Fruit fly (Drosophila melanogaster) whole organism, embryonic: ENCODE results near the gene CG13138.

ENCODE experiments used
- Asciz ChIP-seq: fragments of 200-800 bp; sonication (Bioruptor generic); optimal IDR thresholded peaks from 2 replicates; lab custom pipeline; 2017; ENCODE audit warnings: missing biosample characterization, mild to moderate bottlenecking, missing genetic modification characterization, missing genetic modification reagents
- CG10209 ChIP-seq: fragments of 200-800 bp; sonication (Bioruptor generic); optimal IDR thresholded peaks from 3 replicates; lab custom pipeline; 2017; ENCODE audit warnings: missing biosample characterization, mild to moderate bottlenecking, missing genetic modification characterization, missing genetic modification reagents
- CG10565 ChIP-seq: fragments of 200-800 bp; sonication (Bioruptor generic); optimal IDR thresholded peaks from 3 replicates; lab custom pipeline; 2016; ENCODE audit warnings: missing biosample characterization, mild to moderate bottlenecking, missing genetic modification characterization
- CG11398 ChIP-seq: fragments of 200-800 bp; sonication (Bioruptor generic); optimal IDR thresholded peaks from 2 replicates; lab custom pipeline; 2016; ENCODE audit warnings: missing biosample characterization, missing genetic modification characterization
- CG11696 ChIP-seq: fragments of 200-800 bp; sonication (Bioruptor generic); IDR thresholded peaks from 2 replicates; pipeline ENCODE4 v1.3.6; 2022; ENCODE audit warnings: missing biosample characterization, missing genetic modification characterization
- CG12155 ChIP-seq: fragments of 200-800 bp; sonication (Bioruptor generic); optimal IDR thresholded peaks from 3 replicates; lab custom pipeline; 2016; ENCODE audit warnings: missing biosample characterization, missing genetic modification characterization
- CG12236 ChIP-seq: fragments of 200-800 bp; sonication (Bioruptor generic); optimal IDR thresholded peaks from 2 replicates; lab custom pipeline; 2016; ENCODE audit warnings: missing biosample characterization, missing genetic modification characterization
- CG12942 ChIP-seq: fragments of 200-800 bp; sonication (Bioruptor generic); optimal IDR thresholded peaks from 3 replicates; lab custom pipeline; 2016; ENCODE audit warnings: missing biosample characterization, missing genetic modification characterization
- CG13424 ChIP-seq: fragments of 200-800 bp; sonication (Bioruptor generic); optimal IDR thresholded peaks from 2 replicates; lab custom pipeline; 2019; ENCODE audit warnings: missing biosample characterization, mild to moderate bottlenecking, missing genetic modification characterization, moderate library complexity
- CG14860 ChIP-seq: fragments of 200-800 bp; sonication (Bioruptor generic); IDR thresholded peaks from 3 replicates; pipeline ENCODE4 v1.3.6; 2022; ENCODE audit warnings: missing biosample characterization, missing genetic modification characterization; ENCODE audit not compliant: partially characterized antibody
- CG15073 ChIP-seq: fragments of 200-800 bp; sonication (Bioruptor generic); optimal IDR thresholded peaks from 2 replicates; lab custom pipeline; 2016; ENCODE audit warnings: missing biosample characterization, missing genetic modification characterization
- CG16863 ChIP-seq: fragments of 200-800 bp; sonication (Bioruptor generic); optimal IDR thresholded peaks from 3 replicates; lab custom pipeline; 2016; ENCODE audit warnings: missing biosample characterization, missing genetic modification characterization
- CG17361 ChIP-seq: fragments of 200-800 bp; sonication (Bioruptor generic); IDR thresholded peaks from 3 replicates; pipeline ENCODE4 v1.3.6; 2022; ENCODE audit warnings: missing biosample characterization, missing genetic modification characterization
- CG3163 ChIP-seq: fragments of 200-800 bp; sonication (Bioruptor generic); optimal IDR thresholded peaks from 3 replicates; lab custom pipeline; 2016; ENCODE audit warnings: missing biosample characterization, missing genetic modification characterization
- CG4617 ChIP-seq: fragments of 200-800 bp; sonication (Bioruptor generic); optimal IDR thresholded peaks from 3 replicates; lab custom pipeline; 2016; ENCODE audit warnings: missing biosample characterization, missing genetic modification characterization, borderline replicate concordance
- CG4707 ChIP-seq: fragments of 200-800 bp; sonication (Bioruptor generic); optimal IDR thresholded peaks from 2 replicates; lab custom pipeline; 2018; ENCODE audit warnings: missing biosample characterization, mild to moderate bottlenecking, missing genetic modification characterization, moderate library complexity
- CG8089 ChIP-seq: fragments of 200-800 bp; sonication (Bioruptor generic); optimal IDR thresholded peaks from 3 replicates; lab custom pipeline; 2016; ENCODE audit warnings: missing biosample characterization, missing genetic modification characterization
- CTCF ChIP-seq: fragments of 200-800 bp; sonication (Bioruptor generic); optimal IDR thresholded peaks from 2 replicates; lab custom pipeline; 2017; ENCODE audit warnings: missing biosample characterization, mild to moderate bottlenecking, missing genetic modification characterization, moderate library complexity
- Dek ChIP-seq: fragments of 200-800 bp; sonication (Bioruptor generic); optimal IDR thresholded peaks from 3 replicates; lab custom pipeline; 2019; ENCODE audit warnings: missing biosample characterization, mild to moderate bottlenecking, missing genetic modification characterization, moderate library complexity
- Dfd ChIP-seq, 2 experiments: fragments of >200 bp; optimal IDR thresholded peaks; 2 replicates each; lab custom pipeline; 2017; ENCODE audit warnings: missing biosample characterization in 2 of 2, missing genetic modification characterization in 2 of 2
- Dll ChIP-seq: fragments of 200-800 bp; sonication (Bioruptor generic); IDR thresholded peaks from 4 replicates; pipeline ENCODE4 v1.3.6; 2022; ENCODE audit warnings: missing biosample characterization, missing genetic modification characterization; ENCODE audit not compliant: partially characterized antibody
- H2.0 ChIP-seq: fragments of 200-800 bp; sonication (Bioruptor generic); IDR thresholded peaks from 2 replicates; pipeline ENCODE4 v1.3.6; 2022; ENCODE audit warnings: missing biosample characterization, missing genetic modification characterization
- Kr ChIP-seq: fragments of 200-800 bp; sonication (Bioruptor generic); optimal IDR thresholded peaks from 2 replicates; lab custom pipeline; 2017; ENCODE audit warnings: missing biosample characterization, mild to moderate bottlenecking, missing genetic modification characterization
- Max ChIP-seq: fragments of 200-800 bp; sonication (Bioruptor generic); optimal IDR thresholded peaks from 2 replicates; lab custom pipeline; 2016; ENCODE audit warnings: missing biosample characterization, mild to moderate bottlenecking, missing genetic modification characterization
- Med ChIP-seq: fragments of 200-800 bp; sonication (Bioruptor generic); peaks from one replicate; lab custom pipeline; 2016; ENCODE audit warnings: missing biosample characterization, missing genetic modification characterization, mild to moderate bottlenecking, inconsistent platforms, moderate library complexity
- Meics ChIP-seq: fragments of 200-800 bp; sonication (Bioruptor generic); optimal IDR thresholded peaks from 2 replicates; lab custom pipeline; 2017; ENCODE audit warnings: missing biosample characterization, mild to moderate bottlenecking, missing genetic modification characterization
- Myb ChIP-seq: fragments of 200-800 bp; sonication (Bioruptor generic); optimal IDR thresholded peaks from 2 replicates; lab custom pipeline; 2016; ENCODE audit warnings: missing biosample characterization, missing genetic modification characterization
- NfI ChIP-seq: fragments of 200-800 bp; sonication (Bioruptor generic); optimal IDR thresholded peaks from 3 replicates; lab custom pipeline; 2018; ENCODE audit warnings: missing biosample characterization, mild to moderate bottlenecking, missing genetic modification characterization, moderate library complexity
- PHDP ChIP-seq: fragments of 200-800 bp; sonication (Bioruptor generic); optimal IDR thresholded peaks from 3 replicates; lab custom pipeline; 2018; ENCODE audit warnings: missing biosample characterization, mild to moderate bottlenecking, missing genetic modification characterization, moderate library complexity
- Rfx ChIP-seq: fragments of 200-800 bp; sonication (Bioruptor generic); IDR thresholded peaks from 2 replicates; pipeline ENCODE4 v1.3.6; 2022; ENCODE audit warnings: missing biosample characterization, missing genetic modification characterization
- Sox100B ChIP-seq: fragments of 200-800 bp; sonication (Bioruptor generic); optimal IDR thresholded peaks from 3 replicates; lab custom pipeline; 2018; ENCODE audit warnings: missing biosample characterization, mild to moderate bottlenecking, missing genetic modification characterization
- dysf ChIP-seq: fragments of 200-800 bp; sonication (Bioruptor generic); IDR thresholded peaks from 3 replicates; pipeline ENCODE4 v1.3.6; 2022; ENCODE audit warnings: missing biosample characterization, missing genetic modification characterization
- gfzf ChIP-seq: fragments of 200-800 bp; sonication (Bioruptor generic); optimal IDR thresholded peaks from 2 replicates; lab custom pipeline; 2016; ENCODE audit warnings: missing biosample characterization, mild to moderate bottlenecking, missing genetic modification characterization, moderate library complexity
- gsb-n ChIP-seq: fragments of 200-800 bp; sonication (Bioruptor generic); optimal IDR thresholded peaks from 3 replicates; lab custom pipeline; 2018; ENCODE audit warnings: missing biosample characterization, mild to moderate bottlenecking, missing genetic modification characterization
- lab ChIP-seq: fragments of 200-800 bp; sonication (Bioruptor generic); optimal IDR thresholded peaks from 3 replicates; lab custom pipeline; 2017; ENCODE audit warnings: missing biosample characterization, missing genetic modification characterization, mild to moderate bottlenecking, moderate library complexity, missing genetic modification reagents
- lmd ChIP-seq: fragments of 200-800 bp; sonication (Bioruptor generic); IDR thresholded peaks from 2 replicates; pipeline ENCODE4 v1.3.6; 2022; ENCODE audit warnings: missing biosample characterization, missing genetic modification characterization
- lov ChIP-seq, 2 experiments: fragments of 200-800 bp in 1 of 2; fragments of >200 bp in 1 of 2; sonication (Bioruptor generic) in 1 of 2; IDR thresholded peaks in 1 of 2; optimal IDR thresholded peaks in 1 of 2; 2 replicates in 1 of 2; 3 replicates in 1 of 2; pipeline versions ENCODE4 v1.3.6 to Lab custom; 2017 to 2022; ENCODE audit warnings: missing biosample characterization in 1 of 2, missing genetic modification characterization in 1 of 2
- luna ChIP-seq: fragments of 200-800 bp; sonication (Bioruptor generic); optimal IDR thresholded peaks from 2 replicates; lab custom pipeline; 2016; ENCODE audit warnings: missing biosample characterization, missing genetic modification characterization
- mld ChIP-seq: fragments of 200-800 bp; sonication (Bioruptor generic); IDR thresholded peaks from 3 replicates; pipeline ENCODE4 v1.3.6; 2022; ENCODE audit warnings: missing biosample characterization, missing genetic modification characterization; ENCODE audit not compliant: partially characterized antibody
- nerfin-2 ChIP-seq: fragments of 200-800 bp; sonication (Bioruptor generic); IDR thresholded peaks from 2 replicates; pipeline ENCODE4 v1.3.6; 2022; ENCODE audit warnings: missing biosample characterization, missing genetic modification characterization; ENCODE audit not compliant: partially characterized antibody
- pb ChIP-seq: fragments of 200-800 bp; sonication (Bioruptor generic); optimal IDR thresholded peaks from 3 replicates; lab custom pipeline; 2016; ENCODE audit warnings: missing biosample characterization, missing genetic modification characterization
- pfk ChIP-seq: fragments of 200-800 bp; sonication (Bioruptor generic); optimal IDR thresholded peaks from 2 replicates; lab custom pipeline; 2018; ENCODE audit warnings: missing biosample characterization, mild to moderate bottlenecking, missing genetic modification characterization, moderate library complexity
- pho ChIP-seq: fragments of 200-800 bp; sonication (Bioruptor generic); optimal IDR thresholded peaks from 2 replicates; lab custom pipeline; 2016; ENCODE audit warnings: missing biosample characterization, missing genetic modification characterization
- unc-4 ChIP-seq: fragments of 200-800 bp; sonication (Bioruptor generic); IDR thresholded peaks from 2 replicates; pipeline ENCODE4 v1.3.6; 2022; ENCODE audit warnings: missing biosample characterization, missing genetic modification characterization; ENCODE audit not compliant: partially characterized antibody
- zfh1 ChIP-seq: fragments of 200-800 bp; sonication (Bioruptor generic); IDR thresholded peaks from 3 replicates; pipeline ENCODE4 v1.3.6; 2022; ENCODE audit warnings: missing biosample characterization, missing genetic modification characterization

Gene CG13138

DNA sequence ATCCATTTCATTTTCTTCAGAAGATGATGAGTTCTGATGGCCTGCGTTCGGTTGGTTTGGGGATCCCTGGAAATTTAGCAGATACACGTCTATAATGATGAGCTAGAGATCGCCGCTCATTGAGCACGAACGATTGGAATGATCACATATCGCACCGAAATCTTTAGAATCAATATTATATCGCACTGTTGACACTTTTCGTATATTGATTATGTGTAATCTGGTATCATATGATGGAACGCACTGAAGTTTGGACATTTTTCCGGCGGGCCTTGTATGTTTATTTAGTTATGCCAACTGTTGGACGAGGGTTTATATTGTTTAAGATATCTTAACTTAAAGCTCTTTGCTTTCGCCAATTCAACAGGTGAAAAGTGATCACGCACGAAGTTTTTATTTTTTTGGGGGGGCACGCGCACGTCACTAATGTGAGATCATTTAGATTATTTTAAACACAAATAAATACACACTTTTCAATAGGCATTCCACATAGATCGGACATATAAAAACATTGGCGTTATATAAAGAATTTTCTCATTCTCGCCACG is 19.3 kb upstream of the CG13138 start (continued):
- no peak for TF ChIP-seq Kr (GFP tag; lab: Kevin White, UChicago)
- no peak for TF ChIP-seq CG4707 (GFP tag; lab: Kevin White, UChicago)
- TF ChIP-seq pfk (GFP tag; lab: Kevin White, UChicago): no peak
- TF ChIP-seq CG12942 (GFP tag; lab: Kevin White, UChicago): no peak
- no peak for TF ChIP-seq Myb (GFP tag; lab: Kevin White, UChicago)
- TF ChIP-seq CG16863 (GFP tag; lab: Kevin White, UChicago): no peak
- TF ChIP-seq zfh1 (GFP tag; lab: Robert Waterston, UW): no peak
- no peak for TF ChIP-seq CTCF (GFP tag; lab: Kevin White, UChicago)
- peak; percentile 5 for TF ChIP-seq gfzf (GFP tag; lab: Kevin White, UChicago)
- peak; percentile 8 for TF ChIP-seq CG13424 (tag; lab: Kevin White, UChicago)
- no peak for TF ChIP-seq Dek (tag; lab: Kevin White, UChicago)
- TF ChIP-seq luna (GFP tag; lab: Kevin White, UChicago): no peak
- TF ChIP-seq Max: no peak
- no peak; the same call in 1 of the 2 replicates for TF ChIP-seq lmd
- TF ChIP-seq Rfx (GFP tag; lab: Robert Waterston, UW): peak; percentile 56; the same call in 1 of the 2 replicates
- TF ChIP-seq CG15073: no peak
- no peak for TF ChIP-seq H2.0 (GFP tag; lab: Robert Waterston, UW)
- no peak for TF ChIP-seq CG4617
- TF ChIP-seq Dfd (GFP tag; optimal IDR thresholded peaks at IDR 0.05; lab: Kevin White, UChicago): no peak
- 0 out of 3 replicates have a peak, but pooled peaks have one; percentile 51 for TF ChIP-seq mld
- peak; percentile 60 for TF ChIP-seq nerfin-2 (GFP tag; lab: Robert Waterston, UW)
- no peak for TF ChIP-seq CG8089
- no peak for TF ChIP-seq PHDP (tag; lab: Kevin White, UChicago)
- peak; percentile 4 for TF ChIP-seq pb (GFP tag; lab: Kevin White, UChicago)
- no peak for TF ChIP-seq dysf
- TF ChIP-seq CG3163 (GFP tag; lab: Kevin White, UChicago): no peak
- TF ChIP-seq CG17361 (GFP tag; lab: Robert Waterston, UW): peak; percentile 43; the same call in 1 of the 3 replicates
- no peak for TF ChIP-seq CG11696 (GFP tag; lab: Robert Waterston, UW)
- TF ChIP-seq Med (GFP tag; lab: Kevin White, UChicago): peak; percentile 75
- peak; percentile 79 for TF ChIP-seq Dll (GFP tag; lab: Robert Waterston, UW)
- peak; percentile 33 for TF ChIP-seq Sox100B (GFP tag; lab: Kevin White, UChicago)
- peak; percentile 16 for TF ChIP-seq NfI (GFP tag; lab: Kevin White, UChicago)
- no peak for TF ChIP-seq CG10565 (GFP tag; lab: Kevin White, UChicago)
- no peak for TF ChIP-seq lov (optimal IDR thresholded peaks at IDR 0.05; lab: Kevin White, UChicago)
- 0 out of 3 replicates have a peak, but pooled peaks have one; percentile 27 for TF ChIP-seq lov (GFP tag; IDR thresholded peaks at IDR 0.05; lab: Robert Waterston, UW)
- TF ChIP-seq pho (GFP tag; lab: Kevin White, UChicago): no peak
- peak; percentile 76 for TF ChIP-seq unc-4 (GFP tag; lab: Robert Waterston, UW)
- peak; percentile 16 for TF ChIP-seq Meics (GFP tag; lab: Kevin White, UChicago)
- TF ChIP-seq CG12155 (GFP tag; lab: Kevin White, UChicago): no peak
- peak; percentile 55; the same call in 2 of the 3 replicates for TF ChIP-seq CG14860
- no peak for TF ChIP-seq CG12236 (GFP tag; lab: Kevin White, UChicago)
- TF ChIP-seq lab: no peak
- no peak for TF ChIP-seq Asciz (GFP tag; lab: Kevin White, UChicago)
- peak; percentile 7 for TF ChIP-seq CG10209 (GFP tag; lab: Kevin White, UChicago)
- TF ChIP-seq CG11398 (GFP tag; lab: Kevin White, UChicago): no peak
- no peak for TF ChIP-seq gsb-n
